Worm (Caenorhabditis elegans) whole organism, young adult: ENCODE results near the gene C24D10.6.
A peak's percentile ranks its signal among the peaks of the same experiment; 100 is the strongest.
"Not testable (repeated sequence)": the region's sequence is repeated elsewhere in the genome, so short reads cannot be mapped to it uniquely, and the experiment has no call there.

ENCODE experiments used
- B0035.1 ChIP-seq: sonication (generic microtip); optimal IDR thresholded peaks from 2 replicates; lab custom pipeline; 2016; ENCODE audit warnings: missing genetic modification characterization, mild to moderate bottlenecking, missing compliant biosample characterization, missing genotype, missing genetic modification reagents
- F10E7.11 ChIP-seq: sonication (generic microtip); optimal IDR thresholded peaks from 2 replicates; lab custom pipeline; 2017; ENCODE audit warnings: mild to moderate bottlenecking, missing genetic modification characterization, moderate library complexity, missing compliant biosample characterization
- F49E8.2 ChIP-seq: sonication (generic microtip); optimal IDR thresholded peaks from 3 replicates; lab custom pipeline; 2017; ENCODE audit warnings: missing genetic modification characterization, mild to moderate bottlenecking, missing compliant biosample characterization, antibody characterized with exemption, moderate library complexity; ENCODE audit not compliant: insufficient read depth
- T07F8.4 ChIP-seq: sonication (generic microtip); optimal IDR thresholded peaks from 2 replicates; lab custom pipeline; 2016; ENCODE audit warnings: mild to moderate bottlenecking, missing genetic modification characterization, moderate library complexity, missing compliant biosample characterization
- T26A5.8 ChIP-seq: sonication (generic microtip); optimal IDR thresholded peaks from 2 replicates; lab custom pipeline; 2016; ENCODE audit warnings: missing genetic modification characterization, missing compliant biosample characterization
- Y56A3A.18 ChIP-seq: fragments of 200-800 bp; sonication (Bioruptor generic); IDR thresholded peaks from 2 replicates; pipeline ENCODE4 v1.3.6; 2022; ENCODE audit warnings: missing genetic modification reagents, missing genetic modification characterization, missing compliant biosample characterization
- aptf-2 ChIP-seq: fragments of 200-800 bp; sonication (Bioruptor generic); conservative IDR thresholded peaks from 2 replicates; pipeline ENCODE4 v1.3.6; 2022; ENCODE audit warnings: missing genetic modification reagents, missing genetic modification characterization, missing compliant biosample characterization
- atf-7 ChIP-seq: sonication (generic microtip); optimal IDR thresholded peaks from 2 replicates; lab custom pipeline; 2017; ENCODE audit warnings: mild to moderate bottlenecking, missing genetic modification characterization, missing compliant biosample characterization
- attf-3 ChIP-seq: fragments of 200-800 bp; sonication (Bioruptor generic); conservative IDR thresholded peaks from 2 replicates; pipeline ENCODE4 v1.3.6; 2022; ENCODE audit warnings: missing genetic modification reagents, missing genetic modification characterization, missing compliant biosample characterization
- attf-5 ChIP-seq: fragments of 200-800 bp; sonication (Bioruptor generic); optimal IDR thresholded peaks from 2 replicates; lab custom pipeline; 2018; ENCODE audit warnings: mild to moderate bottlenecking, missing genetic modification characterization, missing compliant biosample characterization
- bed-1 ChIP-seq: fragments of 200-800 bp; sonication (Bioruptor generic); IDR thresholded peaks from 2 replicates; pipeline ENCODE4 v1.3.6; 2022; ENCODE audit warnings: missing genetic modification reagents, missing genetic modification characterization, missing compliant biosample characterization
- bed-2 ChIP-seq: fragments of 200-800 bp; sonication (Bioruptor generic); IDR thresholded peaks from 2 replicates; pipeline ENCODE4 v1.3.6; 2022; ENCODE audit warnings: missing genetic modification reagents, missing genetic modification characterization, missing compliant biosample characterization
- ccch-3 ChIP-seq: fragments of 200-800 bp; sonication (Bioruptor generic); optimal IDR thresholded peaks from 2 replicates; lab custom pipeline; 2018; ENCODE audit warnings: mild to moderate bottlenecking, missing genetic modification characterization, missing compliant biosample characterization
- die-1 ChIP-seq: sonication (generic microtip); optimal IDR thresholded peaks from 2 replicates; lab custom pipeline; 2016; ENCODE audit warnings: missing genotype, mild to moderate bottlenecking, missing genetic modification characterization, missing compliant biosample characterization
- dpl-1 ChIP-seq: fragments of 150-350 bp; optimal IDR thresholded peaks from 2 replicates; lab custom pipeline; 2014; ENCODE audit warnings: missing biosample characterization, missing genetic modification reagents, missing genetic modification characterization
- efl-1 ChIP-seq: fragments of 150-350 bp; optimal IDR thresholded peaks from 2 replicates; lab custom pipeline; 2014; ENCODE audit warnings: missing biosample characterization, missing genetic modification reagents, missing genetic modification characterization
- egl-18 ChIP-seq: fragments of 200-800 bp; sonication (Bioruptor generic); IDR thresholded peaks from 2 replicates; pipeline ENCODE4 v1.3.6; 2022; ENCODE audit warnings: missing genetic modification reagents, missing genetic modification characterization, missing compliant biosample characterization
- ets-4 ChIP-seq: fragments of 200-800 bp; sonication (Bioruptor generic); optimal IDR thresholded peaks from 2 replicates; lab custom pipeline; 2018; ENCODE audit warnings: mild to moderate bottlenecking, missing genetic modification characterization, missing compliant biosample characterization
- gei-17 ChIP-seq: fragments of 200-800 bp; sonication (Bioruptor generic); optimal IDR thresholded peaks from 2 replicates; lab custom pipeline; 2018; ENCODE audit warnings: mild to moderate bottlenecking, missing genetic modification characterization, missing compliant biosample characterization
- him-1 ChIP-seq: sonication (generic microtip); optimal IDR thresholded peaks from 2 replicates; lab custom pipeline; 2016; ENCODE audit warnings: missing genotype, missing genetic modification reagents, missing genetic modification characterization, missing compliant biosample characterization
- hmg-1.2 ChIP-seq: fragments of 200-800 bp; sonication (Bioruptor generic); IDR thresholded peaks from 2 replicates; pipeline ENCODE4 v1.3.6; 2022; ENCODE audit warnings: missing genetic modification reagents, missing genetic modification characterization, missing compliant biosample characterization
- hmg-20 ChIP-seq: fragments of 200-800 bp; sonication (Bioruptor generic); IDR thresholded peaks from 2 replicates; pipeline ENCODE4 v1.3.6; 2022; ENCODE audit warnings: missing genetic modification reagents, missing genetic modification characterization, missing compliant biosample characterization
- hsf-1 ChIP-seq: fragments of 200-800 bp; sonication (Bioruptor generic); IDR thresholded peaks from 2 replicates; pipeline ENCODE4 v1.3.6; 2022; ENCODE audit warnings: missing genetic modification reagents, missing genetic modification characterization, missing compliant biosample characterization
- lag-1 ChIP-seq: fragments of 200-800 bp; sonication (Bioruptor generic); IDR thresholded peaks from 2 replicates; pipeline ENCODE4 v1.3.6; 2022; ENCODE audit warnings: missing genetic modification reagents, missing genetic modification characterization, missing compliant biosample characterization
- let-607 ChIP-seq, 2 experiments: fragments of 200-800 bp in 1 of 2; sonication (Bioruptor generic) in 1 of 2; sonication (generic microtip) in 1 of 2; optimal IDR thresholded peaks; 2 replicates each; lab custom pipeline; 2016 to 2018; ENCODE audit warnings: mild to moderate bottlenecking in 2 of 2, missing compliant biosample characterization in 2 of 2, missing genetic modification characterization in 2 of 2, moderate library complexity in 2 of 2, missing genotype in 1 of 2
- lin-40 ChIP-seq: sonication (generic microtip); optimal IDR thresholded peaks from 2 replicates; lab custom pipeline; 2016; ENCODE audit warnings: missing genetic modification characterization, mild to moderate bottlenecking, missing compliant biosample characterization, missing genotype, missing genetic modification reagents
- lsy-27 ChIP-seq: sonication (generic microtip); optimal IDR thresholded peaks from 2 replicates; lab custom pipeline; 2017; ENCODE audit warnings: missing genetic modification characterization, mild to moderate bottlenecking, missing compliant biosample characterization, antibody characterized with exemption, missing genotype, borderline replicate concordance; ENCODE audit not compliant: insufficient read depth
- nfya-1 ChIP-seq: sonication (generic microtip); optimal IDR thresholded peaks from 2 replicates; lab custom pipeline; 2017; ENCODE audit warnings: antibody characterized with exemption, missing compliant biosample characterization, missing genetic modification characterization, borderline replicate concordance; ENCODE audit not compliant: insufficient read depth
- nfya-2 ChIP-seq: fragments of 200-800 bp; sonication (Bioruptor generic); IDR thresholded peaks from 2 replicates; pipeline ENCODE4 v1.3.6; 2022; ENCODE audit warnings: missing genetic modification reagents, missing genetic modification characterization, missing compliant biosample characterization
- nhr-80 ChIP-seq: sonication (generic microtip); optimal IDR thresholded peaks from 2 replicates; lab custom pipeline; 2016; ENCODE audit warnings: missing genetic modification characterization, missing compliant biosample characterization
- zfh-2 ChIP-seq: fragments of 200-800 bp; sonication (Bioruptor generic); conservative IDR thresholded peaks from 2 replicates; pipeline ENCODE4 v1.3.6; 2022; ENCODE audit warnings: missing genetic modification reagents, missing genetic modification characterization, missing compliant biosample characterization
- zim-3 ChIP-seq: sonication (generic microtip); optimal IDR thresholded peaks from 2 replicates; lab custom pipeline; 2017; ENCODE audit warnings: mild to moderate bottlenecking, missing genetic modification characterization, moderate library complexity, missing compliant biosample characterization

Gene C24D10.6

DNA sequence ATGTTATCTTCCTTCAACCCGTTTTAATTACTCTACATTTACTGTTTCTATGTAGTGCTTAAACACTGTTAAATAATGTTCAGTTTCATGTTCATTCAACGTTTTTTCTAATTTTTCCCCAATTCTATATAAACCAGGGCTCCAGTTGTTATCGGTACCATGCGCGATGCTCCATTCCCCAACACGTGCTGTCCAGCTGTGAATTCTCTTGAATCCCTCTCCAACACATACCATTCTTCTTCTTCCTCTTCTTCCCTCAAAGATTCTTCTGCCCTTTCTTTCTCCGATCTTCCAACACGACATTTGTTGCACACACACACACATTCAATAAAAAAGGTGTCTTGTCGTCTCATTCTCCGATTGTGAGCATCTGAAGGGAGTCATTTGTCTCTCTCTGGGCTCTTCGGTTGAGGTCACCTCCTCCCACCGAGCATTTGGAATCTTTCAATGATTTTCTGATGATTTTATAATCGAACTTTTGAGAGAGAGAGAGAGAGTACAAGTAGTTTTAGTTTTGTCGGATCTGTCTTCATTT is 12.0 kb upstream of the C24D10.6 start:
- TF ChIP-seq lag-1 (no peak), T26A5.8 (tag; lab: Kevin White, UChicago) (no peak), B0035.1 (tag; lab: Kevin White, UChicago) (no peak), aptf-2 (no peak), bed-1 (GFP tag; lab: Robert Waterston, UW) (no peak), nfya-1 (tag; lab: Kevin White, UChicago) (no peak), F10E7.11 (tag; lab: Kevin White, UChicago) (no peak), ccch-3 (GFP tag; lab: Kevin White, UChicago) (no peak), bed-2 (GFP tag; lab: Robert Waterston, UW) (no peak), ets-4 (GFP tag; lab: Kevin White, UChicago) (no peak), him-1 (no peak)

DNA sequence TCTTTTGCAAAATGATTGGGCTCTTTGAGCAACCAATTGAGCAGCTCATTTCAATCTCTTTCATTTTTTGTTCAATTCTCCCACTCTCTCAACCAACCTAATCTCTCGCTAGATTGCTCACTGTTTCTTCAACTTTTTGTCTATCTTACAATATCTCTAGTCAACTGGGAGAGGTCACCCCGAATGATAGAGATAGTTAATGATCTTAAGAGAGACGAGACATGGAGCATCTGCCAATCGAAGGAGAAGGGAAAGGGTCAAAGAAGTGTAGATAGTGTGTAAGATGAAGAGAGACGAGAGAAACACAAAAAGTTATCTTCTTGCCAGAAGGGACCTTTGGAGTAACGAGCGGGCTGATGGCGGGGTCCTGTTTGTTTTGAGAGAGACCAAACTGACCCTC is 9.3 kb upstream of the C24D10.6 start:
- peak; percentile 50; the same call in 1 of the 2 replicates for TF ChIP-seq aptf-2
- TF ChIP-seq hmg-1.2 (GFP tag; lab: Robert Waterston, UW), result peak; percentile 38; the same call in 1 of the 2 replicates
- no peak for TF ChIP-seq lsy-27 (tag; lab: Kevin White, UChicago)

DNA sequence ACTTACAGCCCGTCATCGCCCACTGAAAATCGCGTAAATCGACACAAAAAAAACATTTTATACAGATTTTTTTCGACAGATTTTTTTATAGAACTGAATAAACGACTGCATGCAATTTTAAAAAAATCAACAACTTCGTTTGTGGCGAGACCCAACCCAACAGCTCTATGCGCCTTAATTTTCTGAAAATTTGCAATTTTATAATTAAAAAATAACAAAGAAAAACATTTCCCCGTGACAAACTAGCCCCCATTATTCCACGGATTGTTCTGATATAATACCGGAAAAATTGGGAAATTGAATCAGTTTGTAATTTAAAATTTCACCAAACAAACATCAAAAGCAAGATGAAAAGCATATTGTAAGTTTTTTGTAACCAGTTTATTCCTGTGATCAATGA is 6.0 kb upstream of the C24D10.6 start, which contains the start of gene ptp-5.1:
ptp-5.1 (plus strand) TSS at position 301 of the 400 bp plus-strand sequence.
- TF ChIP-seq gei-17 (GFP tag; lab: Kevin White, UChicago) (no peak), nhr-80 (tag; lab: Kevin White, UChicago) (no peak), Y56A3A.18 (GFP tag; lab: Robert Waterston, UW) (no peak), dpl-1 (GFP tag; lab: Kevin White, UChicago) (no peak), hsf-1 (GFP tag; lab: Robert Waterston, UW) (no peak), die-1 (tag; lab: Kevin White, UChicago) (no peak), zim-3 (tag; lab: Kevin White, UChicago) (no peak), let-607 (tag; optimal IDR thresholded peaks at IDR 0.05; lab: Kevin White, UChicago) (no peak), zfh-2 (GFP tag; lab: Robert Waterston, UW) (no peak), attf-3 (no peak), hmg-20 (GFP tag; lab: Robert Waterston, UW) (no peak), attf-5 (GFP tag; lab: Kevin White, UChicago) (no peak), efl-1 (GFP tag; lab: Kevin White, UChicago) (no peak), T07F8.4 (tag; lab: Kevin White, UChicago) (no peak)
- TF ChIP-seq, all 124 proteins: peak for 0

ce11 chrIV:5165626-5166025 is 5.6 kb upstream of the C24D10.6 start, which contains the start of gene nspd-6:
TSS of gene nspd-6 (minus strand) at chrIV:5165726.
- not testable (repeated sequence) for TF ChIP-seq lin-40 (tag; lab: Kevin White, UChicago); nfya-2 (GFP tag; lab: Robert Waterston, UW); attf-3

ce11 chrIV:5162941-5163340 is 2.9 kb upstream of the C24D10.6 start, which contains the start of the genes nspd-3 and C24D10.2:
TSS of gene nspd-3 (minus strand) at chrIV:5163041.
TSS of gene C24D10.2 (plus strand) at chrIV:5163339.
- not testable (repeated sequence) for TF ChIP-seq F49E8.2 (tag; lab: Kevin White, UChicago); egl-18 (GFP tag; lab: Robert Waterston, UW); atf-7 (tag; lab: Kevin White, UChicago)
